Worm (Caenorhabditis elegans) whole organism, early embryonic: ENCODE results near the gene ain-1.

ENCODE experiments used
- ama-1 ChIP-seq: fragments of 150-350 bp; optimal IDR thresholded peaks from 2 replicates; lab custom pipeline; 2014
- ets-7 ChIP-seq: sonication (generic microtip); optimal IDR thresholded peaks from 2 replicates; lab custom pipeline; 2016; ENCODE audit warnings: missing genotype, missing genetic modification characterization, missing compliant biosample characterization
- hnd-1 ChIP-seq: sonication (generic microtip); optimal IDR thresholded peaks from 2 replicates; lab custom pipeline; 2016; ENCODE audit warnings: missing genetic modification characterization, missing compliant biosample characterization
- sea-1 ChIP-seq: fragments of 200-800 bp; sonication (Bioruptor generic); conservative IDR thresholded peaks from 2 replicates; pipeline ENCODE4 v1.3.6; 2022; ENCODE audit warnings: missing genetic modification characterization, missing compliant biosample characterization
- tbx-37 ChIP-seq: fragments of 200-800 bp; sonication (Bioruptor generic); conservative IDR thresholded peaks from 2 replicates; pipeline ENCODE4 v1.3.6; 2022; ENCODE audit warnings: missing genetic modification reagents, missing genetic modification characterization, missing compliant biosample characterization

DNA sequence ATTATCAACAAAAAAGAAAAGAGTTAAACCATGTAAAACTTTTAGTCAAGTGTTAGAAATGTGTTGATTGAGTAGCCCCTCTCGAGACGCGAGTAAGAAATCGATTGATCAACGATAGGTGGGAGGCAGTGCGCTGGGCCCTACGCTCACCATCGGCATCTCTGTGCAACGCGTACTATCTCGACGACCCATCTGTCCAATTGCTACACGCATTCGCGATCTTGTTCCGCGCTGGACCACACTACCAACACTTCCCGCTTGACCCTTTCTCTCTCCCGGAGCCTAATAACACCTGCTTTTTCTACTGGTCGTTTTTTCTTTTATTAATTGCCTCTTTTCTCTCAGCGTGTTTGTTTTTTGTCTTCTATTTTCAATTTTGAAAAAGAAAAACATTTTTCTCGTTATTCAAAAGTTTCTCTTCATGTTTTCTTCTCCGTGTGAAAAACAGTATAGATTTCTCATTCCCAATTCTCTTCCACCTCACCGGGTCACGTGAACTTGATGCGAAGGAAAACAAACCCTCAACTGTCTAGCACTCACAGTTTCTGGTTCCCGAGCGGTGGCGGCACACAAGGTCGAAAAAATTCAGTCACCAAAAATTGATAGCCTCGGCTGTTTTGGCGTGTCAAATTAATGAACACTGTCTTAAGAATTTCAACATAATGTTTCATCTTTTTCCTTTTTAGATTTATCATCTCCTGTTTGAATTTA, 1.8 kb upstream of the ain-1 start:
- TF ChIP-seq ets-7 (no peak), sea-1 (GFP tag; lab: Robert Waterston, UW) (0 out of 2 replicates have a peak, but pooled peaks have one; percentile 20), hnd-1 (no peak), tbx-37 (GFP tag; lab: Robert Waterston, UW) (no peak), ama-1 (lab: Kevin White, UChicago) (no peak)
